Fruit fly (Drosophila melanogaster) whole organism, larva: Measurements from ENCODE around the gene NimC3.

Experiments
- noc ChIP-seq: fragments of 200-800 bp; sonication (Bioruptor generic); optimal IDR thresholded peaks from 3 replicates; lab custom pipeline; 2019; ENCODE audit warnings: missing biosample characterization, mild to moderate bottlenecking, missing genetic modification characterization, moderate library complexity

Gene NimC3

DNA sequence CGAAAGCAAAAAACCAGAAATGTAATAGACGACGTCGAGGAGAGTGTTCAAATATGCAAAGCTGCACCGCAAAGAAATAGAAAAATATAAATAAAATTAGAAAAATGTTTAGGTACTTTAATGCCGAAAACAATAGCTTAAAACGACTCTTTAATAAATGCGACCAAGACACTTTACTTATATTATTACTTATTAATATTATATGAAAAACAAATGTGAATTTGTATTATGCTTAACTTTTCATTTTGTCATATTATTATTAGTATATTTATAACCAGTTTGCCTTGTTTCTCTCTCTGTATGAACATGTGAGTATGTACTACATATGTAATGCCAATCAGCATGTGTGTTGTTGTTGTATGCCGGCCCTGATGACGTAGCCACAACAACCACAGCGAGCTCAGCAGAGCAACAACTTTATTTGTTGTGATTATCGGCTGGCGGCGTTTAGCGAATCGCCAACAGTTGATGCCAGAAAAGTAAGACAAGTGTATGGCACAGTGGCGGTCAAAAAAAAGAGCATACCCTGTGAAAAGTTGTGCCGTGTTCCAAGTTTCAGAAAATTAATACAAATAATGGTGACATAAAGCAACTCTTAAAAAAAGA lies 2.2 kb upstream of the NimC3 start:
- TF ChIP-seq noc (tag; lab: Kevin White, UChicago), result peak; percentile 85

DNA sequence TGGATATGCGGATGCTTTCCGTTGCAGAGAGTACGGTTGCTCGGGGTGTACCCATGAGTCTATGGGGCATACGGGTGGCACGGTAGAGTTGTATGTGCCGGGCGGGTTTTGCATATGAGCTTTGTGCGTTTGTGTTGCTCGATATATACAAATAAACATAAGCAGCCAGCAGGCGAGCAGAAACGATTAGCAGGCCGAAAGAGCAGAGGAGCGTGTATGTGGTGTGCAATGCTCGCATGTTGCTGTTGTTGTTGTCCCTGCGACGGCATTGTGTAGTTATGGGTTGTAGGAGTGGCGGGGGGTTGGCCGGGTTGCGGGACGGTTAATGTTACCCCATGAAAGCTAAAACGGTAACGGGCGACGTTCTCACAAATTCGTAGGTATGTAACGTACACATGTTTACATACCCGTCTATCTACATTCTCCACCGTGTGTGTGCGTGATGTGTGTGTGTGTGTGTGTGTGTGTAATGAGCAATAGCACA lies 1.7 kb upstream of the NimC3 start:
- TF ChIP-seq noc (tag; lab: Kevin White, UChicago), result no peak

DNA sequence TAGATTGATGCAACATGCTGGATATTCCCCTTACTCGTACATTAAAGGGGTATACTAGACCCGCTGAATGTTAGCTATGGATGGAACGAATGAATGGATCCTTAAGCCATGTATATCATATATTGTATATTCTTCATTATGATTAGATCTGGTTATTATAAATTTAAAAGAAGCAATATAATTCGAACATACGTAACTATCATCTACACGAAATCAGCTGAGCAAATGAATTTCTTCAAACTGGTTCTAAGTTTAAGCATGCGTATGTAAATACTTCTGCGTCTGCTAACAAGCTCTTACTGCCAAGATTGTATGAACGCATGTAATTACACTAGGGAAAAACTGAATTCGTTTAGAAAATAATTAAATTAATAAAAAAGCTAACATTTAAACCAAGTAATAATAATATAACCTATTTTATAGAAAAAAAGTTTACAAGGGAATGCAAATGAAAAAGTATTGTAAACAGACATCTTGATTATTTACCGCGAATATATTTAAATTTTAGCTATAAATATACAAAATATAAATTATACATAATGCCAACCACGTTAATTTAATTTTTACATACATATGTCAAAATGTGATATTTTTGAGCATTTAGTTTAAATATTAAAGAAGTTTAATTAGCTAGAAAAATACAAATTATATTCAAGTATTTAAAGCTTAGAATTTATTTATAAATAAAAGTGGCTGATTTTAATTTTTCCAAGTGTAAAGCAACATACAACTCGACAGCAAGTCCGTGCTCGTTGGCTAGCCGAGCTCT lies 1.1 kb upstream of the NimC3 start:
- TF ChIP-seq noc (tag; lab: Kevin White, UChicago), result peak; percentile 44

DNA sequence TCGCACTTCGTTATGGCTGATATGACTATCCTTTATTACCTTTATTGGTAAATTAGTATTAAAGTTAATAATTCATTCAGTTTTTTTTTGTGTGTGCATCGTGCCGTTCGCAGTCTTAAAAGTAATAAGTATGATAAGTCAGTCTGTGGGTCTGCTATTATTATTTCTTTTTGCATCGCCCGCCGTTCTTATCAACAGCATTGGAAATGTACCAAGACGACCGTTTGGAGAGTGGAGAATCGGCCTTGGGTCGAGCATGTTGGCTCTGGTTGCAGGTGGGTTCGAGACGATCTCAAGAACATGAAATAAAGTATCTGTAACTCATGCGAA lies 502 bp upstream of the NimC3 start:
- TF ChIP-seq noc (tag; lab: Kevin White, UChicago), result no peak

DNA sequence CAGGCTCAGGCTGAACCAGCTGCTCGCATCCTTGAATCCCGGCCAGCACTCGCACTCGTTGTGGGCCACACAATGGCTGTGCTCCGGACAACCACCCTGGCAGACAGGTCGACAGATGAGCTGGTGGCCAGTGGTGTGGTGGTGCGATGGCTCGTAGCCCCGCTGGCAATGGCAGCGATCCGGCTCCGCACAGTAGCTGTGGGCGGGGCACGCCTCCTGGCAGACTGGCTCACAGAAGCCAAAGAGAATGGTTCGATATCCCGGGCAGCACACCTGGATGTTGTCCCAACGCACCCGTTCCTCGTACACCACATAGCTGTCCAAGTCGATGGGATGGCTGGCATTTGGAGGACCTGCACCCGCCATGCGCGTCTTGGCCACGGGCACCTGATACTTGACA lies 354 bp downstream of the NimC3 start:
- no peak for TF ChIP-seq noc (tag; lab: Kevin White, UChicago)

DNA sequence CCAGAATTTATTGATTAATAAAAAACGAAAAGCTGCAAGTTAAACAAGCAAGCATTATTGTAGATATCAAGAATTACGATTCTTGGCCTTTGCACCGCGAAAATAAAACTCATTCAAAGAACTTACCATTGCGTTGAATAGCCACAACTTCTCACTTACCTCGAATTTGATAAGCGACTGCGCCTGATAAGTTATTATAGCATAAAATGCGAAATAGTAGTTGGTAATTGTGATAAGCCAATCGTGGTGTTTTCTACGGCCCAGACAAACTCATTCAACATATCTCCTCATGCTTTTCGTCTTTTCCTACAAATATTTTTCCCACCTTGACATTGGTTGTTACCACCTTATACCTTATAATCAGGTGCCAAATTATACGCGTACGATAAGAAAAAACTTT lies 4.9 kb downstream of the NimC3 start:
- no peak for TF ChIP-seq noc (tag; lab: Kevin White, UChicago)

DNA sequence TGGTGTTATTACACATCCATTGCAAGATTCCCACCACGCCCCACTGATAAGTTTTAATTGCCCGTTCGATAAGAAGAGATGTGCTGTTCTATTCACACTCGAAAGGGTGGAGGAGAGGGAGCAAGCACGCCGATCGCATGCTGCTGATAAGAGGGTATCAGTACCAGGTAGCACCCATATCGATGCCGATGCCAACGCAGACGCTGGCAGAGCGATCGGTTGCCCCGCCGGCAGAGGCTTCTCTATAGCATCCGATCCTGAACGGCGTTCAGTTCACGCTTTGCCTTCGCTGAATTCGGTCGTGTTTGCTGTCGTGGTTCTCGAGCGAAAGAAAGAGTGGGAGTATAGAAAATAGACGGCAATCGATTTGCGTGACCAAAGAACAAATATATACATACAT lies 6.5 kb downstream of the NimC3 start:
- TF ChIP-seq noc (tag; lab: Kevin White, UChicago), result peak; percentile 62

DNA sequence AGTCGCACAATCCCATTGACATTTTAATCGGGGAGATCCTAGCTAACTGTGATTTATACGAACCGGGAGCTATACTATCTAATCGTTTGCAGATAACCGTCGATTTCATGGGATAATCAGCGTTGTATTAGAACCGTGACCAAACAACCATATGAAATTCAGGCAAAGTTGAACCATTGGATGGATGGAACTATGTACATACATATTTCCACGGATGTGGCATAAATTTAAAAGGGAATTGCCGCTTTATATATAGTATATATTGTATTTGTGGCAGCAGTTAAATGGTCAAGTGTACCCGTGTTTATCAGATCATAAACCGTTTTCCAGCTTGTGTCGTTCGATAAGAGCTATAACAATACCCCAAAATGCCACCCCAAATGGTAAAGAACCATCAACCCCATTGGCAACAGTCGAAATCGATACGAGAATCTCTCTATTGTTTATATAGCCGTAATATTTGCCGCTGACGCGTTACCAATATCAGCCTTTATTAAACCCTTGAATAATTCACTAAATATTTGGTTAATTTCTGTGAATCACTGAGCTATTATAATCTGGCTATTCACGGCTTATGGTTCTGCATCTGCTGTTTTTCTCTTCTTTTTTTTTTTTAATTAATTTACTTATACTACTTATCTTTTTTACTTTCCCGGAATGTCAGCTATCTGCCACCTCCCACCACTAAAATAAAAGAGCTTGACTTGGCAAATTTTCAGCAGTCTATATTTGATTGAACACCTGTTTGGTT lies 7.5 kb downstream of the NimC3 start, which contains the start of gene bgm:
Gene bgm (plus strand): TSS at position 701 of the 751 bp plus-strand sequence.
- no peak for TF ChIP-seq noc (tag; lab: Kevin White, UChicago)

DNA sequence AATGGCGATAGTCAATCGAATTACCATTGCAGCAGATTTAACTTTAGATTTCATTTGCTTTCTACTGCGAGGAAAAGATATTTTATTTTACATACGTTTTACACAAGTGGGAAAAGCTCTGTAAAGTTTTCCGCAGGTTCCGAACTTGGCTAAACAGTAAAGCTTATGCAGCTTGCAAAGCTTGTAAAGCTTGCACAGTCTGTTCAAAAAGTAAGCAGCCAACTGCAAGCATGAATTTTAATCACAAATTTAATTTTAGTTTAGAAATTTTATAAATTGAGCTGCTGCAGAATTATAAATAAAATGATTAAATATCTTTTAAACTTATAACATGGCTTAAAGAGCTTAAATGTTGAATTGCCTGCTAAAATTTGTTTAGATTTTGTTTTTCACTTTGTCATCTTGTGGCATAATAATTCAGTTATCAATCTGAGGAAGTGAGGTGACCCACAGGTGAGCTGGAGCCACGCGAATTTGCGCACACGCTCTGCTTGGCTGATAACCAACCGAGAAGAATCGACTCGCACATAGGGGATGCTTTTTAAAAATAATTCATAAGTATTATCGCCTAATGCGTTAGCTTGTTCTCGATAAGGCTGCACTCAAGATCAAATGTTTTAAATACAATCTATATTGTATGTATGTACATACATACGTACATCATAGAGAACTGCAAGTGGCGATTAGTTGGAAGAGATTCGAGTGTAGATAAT lies 8.3 kb downstream of the NimC3 start:
- peak; percentile 84 for TF ChIP-seq noc (tag; lab: Kevin White, UChicago)

DNA sequence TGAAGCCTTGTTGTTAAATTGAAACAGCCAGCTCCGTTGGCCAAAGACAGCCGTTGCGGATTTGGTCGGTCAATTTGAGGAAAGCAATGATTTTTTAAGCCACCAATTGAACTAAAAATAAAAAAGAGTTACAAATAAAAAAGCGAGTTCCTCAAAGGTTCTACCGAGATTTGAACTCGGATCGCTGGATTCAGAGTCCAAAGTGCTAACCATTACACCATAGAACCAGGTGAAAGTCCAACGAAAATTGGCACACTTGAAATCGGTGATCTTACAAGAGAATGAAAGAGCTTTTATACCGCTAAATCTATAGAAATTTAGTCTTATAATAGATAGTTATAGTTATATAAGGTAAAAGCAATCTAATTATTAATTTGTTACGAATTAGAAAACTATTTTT lies 9.6 kb downstream of the NimC3 start:
- no peak for TF ChIP-seq noc (tag; lab: Kevin White, UChicago)

DNA sequence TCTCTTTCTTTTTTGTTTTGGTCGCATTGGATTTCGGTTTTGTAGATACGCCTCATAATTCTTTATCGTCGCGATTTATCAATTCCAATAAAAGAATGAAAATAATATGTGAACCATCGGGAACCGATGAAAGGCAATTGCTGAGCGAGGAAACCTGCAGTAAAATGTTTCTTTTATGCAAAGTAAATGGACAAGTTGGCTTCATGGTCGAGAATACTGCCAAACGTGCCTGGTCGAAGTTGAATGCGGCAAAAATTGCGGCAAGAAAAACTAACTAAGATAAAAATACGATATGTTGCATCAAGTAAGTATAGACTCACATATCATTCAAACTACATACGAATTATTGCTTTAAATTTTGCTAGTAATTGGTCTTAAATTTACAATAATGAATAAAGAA lies 12.2 kb downstream of the NimC3 start, which contains the start of gene CG42692:
Gene CG42692 (plus strand): TSS at position 301 of the 400 bp plus-strand sequence.
- TF ChIP-seq noc (tag; lab: Kevin White, UChicago), result no peak

DNA sequence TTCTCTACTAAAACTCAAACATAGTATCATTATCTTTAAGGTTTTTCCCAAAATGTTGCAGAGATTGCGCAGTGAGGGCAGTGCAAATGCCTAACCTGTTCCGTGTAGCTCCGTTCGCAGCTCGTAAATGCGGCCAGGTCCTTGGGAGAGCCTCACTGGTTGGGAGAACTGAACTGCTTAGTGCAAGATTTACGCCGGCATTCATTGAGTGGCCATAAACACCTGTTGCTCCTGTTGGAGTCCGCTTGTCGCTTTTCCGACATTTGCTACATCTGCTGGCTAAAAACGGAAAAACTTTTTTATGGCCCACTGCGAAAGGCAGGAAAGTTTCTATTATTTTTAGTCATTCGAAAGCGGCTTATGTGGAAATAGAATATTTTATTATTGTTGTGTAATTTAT lies 18.1 kb downstream of the NimC3 start:
- TF ChIP-seq noc (tag; lab: Kevin White, UChicago), result no peak

DNA sequence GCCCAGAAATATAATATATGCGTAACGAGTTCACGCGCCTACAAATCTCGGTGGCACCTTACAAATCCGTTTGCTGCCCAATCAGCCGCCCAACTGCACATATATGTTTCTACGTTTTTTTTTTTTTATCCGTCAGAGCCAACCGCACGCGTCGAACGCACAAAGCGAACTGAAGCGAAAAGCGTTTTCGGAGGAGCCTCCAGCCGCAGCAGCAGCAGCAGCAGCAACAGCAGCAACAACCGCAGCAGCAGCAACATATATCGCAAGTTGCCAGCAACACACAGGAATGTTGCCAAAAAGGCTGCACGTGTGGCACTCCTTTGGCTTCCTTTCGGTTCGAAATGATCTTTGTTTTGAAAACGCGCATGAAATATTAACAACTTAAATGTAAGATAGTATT lies 18.9 kb downstream of the NimC3 start, which contains the start of gene rk:
Gene rk (minus strand): TSS at position 171 of the 400 bp plus-strand sequence.
- no peak for TF ChIP-seq noc (tag; lab: Kevin White, UChicago)

DNA sequence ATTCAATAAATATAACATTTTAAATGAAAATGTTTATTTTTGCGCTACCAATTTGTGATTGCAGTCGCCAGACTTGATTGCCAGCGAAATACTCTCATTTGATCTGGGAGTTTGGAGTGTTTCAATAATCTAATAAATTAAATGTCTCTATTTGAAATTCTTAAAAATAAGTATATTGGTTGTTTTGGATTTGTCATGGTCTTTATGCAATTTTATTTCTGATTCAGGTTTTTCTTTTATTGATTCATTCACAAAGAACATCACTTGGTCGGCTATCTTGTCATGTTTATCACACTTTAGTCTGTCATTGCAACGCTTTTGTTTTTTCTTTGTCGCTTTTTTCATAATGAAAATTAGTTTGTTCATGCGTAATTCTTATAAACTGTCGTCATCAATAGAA lies 21.1 kb downstream of the NimC3 start:
- no peak for TF ChIP-seq noc (tag; lab: Kevin White, UChicago)

DNA sequence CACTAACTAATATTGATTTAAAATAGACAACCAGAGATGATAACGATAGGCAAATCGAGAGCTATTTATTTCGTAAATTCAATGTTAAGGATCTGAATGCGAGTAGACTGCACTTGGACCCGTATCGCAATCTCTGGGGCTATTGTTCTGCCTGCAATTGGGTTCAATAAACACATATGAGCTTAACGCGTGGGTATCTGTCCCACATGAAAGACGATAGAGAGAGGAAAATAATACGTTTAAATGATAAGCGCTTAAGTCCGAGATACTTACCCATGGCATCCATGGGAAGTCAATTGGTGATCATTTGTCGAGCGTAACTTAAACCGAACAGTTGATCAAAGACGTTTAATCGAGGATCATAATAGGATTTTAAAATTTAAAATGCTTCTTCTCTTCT lies 40.2 kb downstream of the NimC3 start, which contains the start of gene NimC2:
Gene NimC2 (plus strand): TSS at position 301 of the 400 bp plus-strand sequence.
- TF ChIP-seq noc (tag; lab: Kevin White, UChicago), result no peak
